Fruit fly (Drosophila melanogaster): ENCODE data around the gene Drsl6.

The Drsl6 gene

DNA sequence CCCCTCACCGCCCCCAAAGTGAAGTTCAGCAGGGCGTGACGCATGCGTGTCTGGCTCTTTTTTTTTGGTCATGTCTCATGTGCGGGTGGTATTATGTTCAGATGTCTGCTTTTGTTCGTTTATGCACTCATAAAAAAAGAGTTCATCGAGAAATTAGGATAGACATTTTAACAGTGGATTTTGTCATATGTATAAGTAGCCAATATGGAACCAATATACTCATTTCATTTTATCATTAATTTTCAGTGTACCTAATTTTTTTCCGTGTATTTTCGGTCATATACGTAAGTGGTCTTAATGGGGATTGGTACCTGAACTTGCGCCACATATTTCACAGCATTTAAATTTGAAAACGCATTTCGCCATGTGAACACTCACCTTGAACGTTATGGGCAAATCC lies 35.9 kb downstream of the Drsl6 start (continued):
- TF ChIP-seq HLH54F (GFP tag; optimal IDR thresholded peaks at IDR 0.05) (no peak), D (optimal IDR thresholded peaks at IDR 0.05) (no peak), D (GFP tag; optimal IDR thresholded peaks at IDR 0.05) (peak; percentile 53), dmrt99B (tag; optimal IDR thresholded peaks at IDR 0.05) (peak; percentile 83), Gug (GFP tag; IDR thresholded peaks at IDR 0.05) (0 out of 4 replicates have a peak, but pooled peaks have one; percentile 10), CG12391 (tag; optimal IDR thresholded peaks at IDR 0.05) (peak; percentile 61), Dll (GFP tag; IDR thresholded peaks at IDR 0.05; ENCODE audit: partially characterized antibody) (no peak), sima (GFP tag; optimal IDR thresholded peaks at IDR 0.05) (no peak), lbe (GFP tag; optimal IDR thresholded peaks at IDR 0.05) (no peak), dan (GFP tag; IDR thresholded peaks at IDR 0.05) (no peak), CG7372 (GFP tag; IDR thresholded peaks at IDR 0.05) (0 out of 2 replicates have a peak, but pooled peaks have one; percentile 30), Awh (GFP tag; IDR thresholded peaks at IDR 0.05) (peak; percentile 76), CG3065 (GFP tag; optimal IDR thresholded peaks at IDR 0.05) (peak; percentile 59), Med (GFP tag) (peak; percentile 85), Dbx (GFP tag; IDR thresholded peaks at IDR 0.05) (no peak), CkIIα-i1 (GFP tag; IDR thresholded peaks at IDR 0.05) (no peak), CG16779 (GFP tag; IDR thresholded peaks at IDR 0.05) (no peak), Tbp (GFP tag; optimal IDR thresholded peaks at IDR 0.05) (no peak), E2f1 (GFP tag; IDR thresholded peaks at IDR 0.05) (no peak), Adf1 (GFP tag; IDR thresholded peaks at IDR 0.05) (no peak), CG32772 (GFP tag; IDR thresholded peaks at IDR 0.05) (peak; percentile 4; the same call in 1 of the 2 replicates), CG8290 (GFP tag; optimal IDR thresholded peaks at IDR 0.05) (no peak), CG8290 (tag; optimal IDR thresholded peaks at IDR 0.05) (no peak), sob (GFP tag; IDR thresholded peaks at IDR 0.05) (peak; percentile 72), schlank (tag; optimal IDR thresholded peaks at IDR 0.05) (no peak), usp (GFP tag; optimal IDR thresholded peaks at IDR 0.05) (no peak), CG18262 (tag; optimal IDR thresholded peaks at IDR 0.05) (peak; percentile 66), tx (GFP tag; optimal IDR thresholded peaks at IDR 0.05) (no peak), BEAF-32 (GFP tag; optimal IDR thresholded peaks at IDR 0.05) (no peak), chn (GFP tag; optimal IDR thresholded peaks at IDR 0.05) (peak; percentile 15), br (optimal IDR thresholded peaks at IDR 0.05) (no peak), chinmo (GFP tag; IDR thresholded peaks at IDR 0.05; ENCODE audit: partially characterized antibody) (no peak), z (GFP tag; IDR thresholded peaks at IDR 0.05) (no peak), ase (GFP tag; IDR thresholded peaks at IDR 0.05) (peak; percentile 46; the same call in 1 of the 3 replicates), Hr78 (GFP tag; optimal IDR thresholded peaks at IDR 0.05) (no peak), hbn (GFP tag; IDR thresholded peaks at IDR 0.05; ENCODE audit: partially characterized antibody) (no peak), CG11723 (GFP tag; optimal IDR thresholded peaks at IDR 0.05) (no peak), tgo (GFP tag; IDR thresholded peaks at IDR 0.05) (peak; percentile 72), Oli (tag; optimal IDR thresholded peaks at IDR 0.05) (peak; percentile 44), Xrp1 (GFP tag; IDR thresholded peaks at IDR 0.05) (peak; percentile 78), gro (GFP tag; optimal IDR thresholded peaks at IDR 0.05) (no peak), hth (optimal IDR thresholded peaks at IDR 0.05) (no peak), pfk (GFP tag; optimal IDR thresholded peaks at IDR 0.05) (no peak), da (GFP tag; optimal IDR thresholded peaks at IDR 0.05) (no peak), Dad (GFP tag; optimal IDR thresholded peaks at IDR 0.05) (peak; percentile 16), slbo (GFP tag; IDR thresholded peaks at IDR 0.05) (peak; percentile 66), sd (tag; optimal IDR thresholded peaks at IDR 0.05) (no peak), az2 (GFP tag; optimal IDR thresholded peaks at IDR 0.05) (peak; percentile 44), Hmx (GFP tag; optimal IDR thresholded peaks at IDR 0.05) (no peak), shn (GFP tag; optimal IDR thresholded peaks at IDR 0.05) (peak; percentile 7), Drgx (GFP tag; IDR thresholded peaks at IDR 0.05) (peak; percentile 33; the same call in 1 of the 2 replicates), Hr51 (GFP tag; optimal IDR thresholded peaks at IDR 0.05) (peak in 1 of 2 experiments; percentile 60), CG14667 (GFP tag; IDR thresholded peaks at IDR 0.05) (peak; percentile 56)

Data from whole organism, embryonic.